Fruit fly (Drosophila melanogaster) whole organism: ENCODE measurements around the gene CG9555.

Experiments used
- CG8478 ChIP-seq: fragments of >200 bp; optimal IDR thresholded peaks from 2 replicates; lab custom pipeline; 2018; ENCODE audit warnings: inconsistent platforms
- Dll ChIP-seq: fragments of >200 bp; optimal IDR thresholded peaks from 2 replicates; lab custom pipeline; 2017
- EcR ChIP-seq, 2 experiments: fragments of >200 bp; optimal IDR thresholded peaks; 2 replicates each; lab custom pipeline; 2017; ENCODE audit warnings: missing biosample characterization in 2 of 2, missing genetic modification characterization in 2 of 2, missing genetic modification reagents in 2 of 2
- pan ChIP-seq: fragments of >200 bp; optimal IDR thresholded peaks from 2 replicates; lab custom pipeline; 2017
- psq ChIP-seq: fragments of >200 bp; optimal IDR thresholded peaks from 2 replicates; lab custom pipeline; 2017
- usp ChIP-seq: fragments of >200 bp; optimal IDR thresholded peaks from 2 replicates; lab custom pipeline; 2017; ENCODE audit warnings: missing biosample characterization, missing genetic modification characterization, mixed read lengths

The CG9555 gene

DNA sequence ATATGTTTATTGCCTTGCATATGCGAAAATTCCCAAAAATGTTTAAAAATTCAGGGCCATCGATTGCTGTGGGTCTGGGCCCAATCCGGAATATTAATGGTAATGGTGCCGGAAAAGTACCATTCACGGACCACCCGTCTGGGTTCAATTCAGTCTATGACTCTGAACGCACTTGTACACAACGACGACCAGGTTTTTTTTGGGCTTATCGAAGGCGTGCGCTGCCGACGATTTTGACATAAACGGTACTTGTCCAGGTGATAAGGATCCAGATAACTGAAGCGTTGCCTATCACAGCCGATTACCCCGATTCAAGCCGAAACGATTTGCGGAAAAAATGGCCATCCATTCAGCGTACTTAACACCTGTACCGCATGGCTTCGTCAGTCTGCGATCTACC lies at the start of gene CG9555:
Gene CG9555, plus strand, starts transcription at position 153 of the 400 bp plus-strand sequence.
- no peak for TF ChIP-seq CG8478 (lab: Kevin White, UChicago)
- TF ChIP-seq EcR (GFP tag; optimal IDR thresholded peaks at IDR 0.05; lab: Kevin White, UChicago), result no peak
- TF ChIP-seq usp (GFP tag; lab: Kevin White, UChicago), result no peak
- no peak for TF ChIP-seq pan (lab: Kevin White, UChicago)

DNA sequence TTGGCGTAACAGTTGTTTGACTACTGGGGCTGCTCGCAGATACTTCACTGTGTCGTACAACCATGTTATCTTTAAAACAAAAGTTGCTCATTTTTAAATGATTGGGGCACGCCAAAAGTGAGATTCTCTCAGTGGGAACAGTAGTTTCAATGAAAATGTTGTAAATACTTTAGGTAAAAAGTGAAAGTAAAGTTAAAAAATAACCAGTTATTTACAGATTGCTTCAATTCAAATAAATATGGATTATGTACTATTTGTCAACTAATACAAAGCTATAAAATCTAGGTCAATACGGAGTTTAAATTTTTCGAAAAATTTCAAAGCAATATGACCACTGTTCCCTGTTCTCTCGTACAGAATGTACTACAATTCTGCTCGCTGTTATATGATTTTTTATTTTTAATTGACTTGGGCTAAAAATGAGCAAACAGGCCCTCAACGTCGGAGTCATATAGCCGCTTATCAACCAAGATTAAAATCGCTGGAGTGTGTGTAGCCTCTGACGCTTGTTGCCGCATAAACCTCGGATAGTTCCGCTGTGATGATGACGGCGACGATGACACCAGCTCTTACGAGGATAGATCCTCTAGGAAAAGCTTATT lies 49.7 kb upstream of the CG9555 start, which contains the start of gene Argl:
Gene Argl, minus strand, starts transcription at position 370 of the 602 bp plus-strand sequence.
- TF ChIP-seq usp (GFP tag; lab: Kevin White, UChicago) (no peak), EcR (GFP tag; optimal IDR thresholded peaks at IDR 0.05; lab: Kevin White, UChicago) (no peak), psq (lab: Kevin White, UChicago) (no peak), CG8478 (lab: Kevin White, UChicago) (no peak), Dll (lab: Kevin White, UChicago) (no peak), pan (lab: Kevin White, UChicago) (no peak)

dm6 chr2L:8943110-8943509 lies 48.4 kb upstream of the CG9555 start, which contains the start of gene CG9515:
Gene CG9515, minus strand, starts transcription at chr2L:8943257.
- TF ChIP-seq CG8478 (lab: Kevin White, UChicago), result no peak
- no peak for TF ChIP-seq EcR (GFP tag; optimal IDR thresholded peaks at IDR 0.05; lab: Kevin White, UChicago)
- no peak for TF ChIP-seq Dll (lab: Kevin White, UChicago)
- no peak for TF ChIP-seq psq (lab: Kevin White, UChicago)
- TF ChIP-seq pan (lab: Kevin White, UChicago), result no peak
- no peak for TF ChIP-seq usp (GFP tag; lab: Kevin White, UChicago)

DNA sequence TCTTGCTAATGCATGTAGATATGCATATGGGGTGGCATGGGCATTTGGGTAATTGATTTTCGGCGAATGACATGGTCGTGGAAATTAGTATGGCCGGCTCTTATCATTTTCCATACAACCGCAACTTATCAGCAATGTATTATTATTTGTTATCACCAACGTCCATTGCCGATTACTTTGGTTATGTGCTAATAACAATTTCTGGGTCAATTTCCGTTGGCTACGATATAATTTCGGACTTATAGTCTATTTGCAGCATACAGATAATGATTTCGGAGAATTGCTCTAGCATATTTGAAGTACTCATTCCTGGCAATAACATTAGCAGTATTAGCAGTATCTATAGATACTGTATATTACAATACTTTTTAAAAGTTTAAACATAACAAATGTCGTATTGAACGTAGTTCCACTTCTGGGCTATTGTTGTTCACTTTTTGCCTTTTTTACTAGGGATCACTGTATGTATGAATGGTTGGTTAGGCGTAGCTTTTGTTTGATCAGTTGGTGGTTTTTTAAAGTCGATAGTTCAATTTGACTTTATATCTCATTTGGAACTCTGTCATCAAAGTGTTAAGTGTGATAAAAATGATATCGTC lies 44.7 kb upstream of the CG9555 start, which contains the start of gene CG46397:
Gene CG46397, plus strand, starts transcription at position 549 of the 599 bp plus-strand sequence.
- TF ChIP-seq Dll (lab: Kevin White, UChicago) (no peak), psq (lab: Kevin White, UChicago) (no peak), CG8478 (lab: Kevin White, UChicago) (no peak), usp (GFP tag; lab: Kevin White, UChicago) (no peak), pan (lab: Kevin White, UChicago) (no peak), EcR (GFP tag; optimal IDR thresholded peaks at IDR 0.05; lab: Kevin White, UChicago) (no peak)

- no peak for TF ChIP-seq EcR (GFP tag; optimal IDR thresholded peaks at IDR 0.05; lab: Kevin White, UChicago)
- TF ChIP-seq CG8478 (lab: Kevin White, UChicago), result no peak
- TF ChIP-seq pan (lab: Kevin White, UChicago), result no peak
Observed at dm6 chr2L:8947989-8948388, 43.5 kb upstream of the CG9555 start.

DNA sequence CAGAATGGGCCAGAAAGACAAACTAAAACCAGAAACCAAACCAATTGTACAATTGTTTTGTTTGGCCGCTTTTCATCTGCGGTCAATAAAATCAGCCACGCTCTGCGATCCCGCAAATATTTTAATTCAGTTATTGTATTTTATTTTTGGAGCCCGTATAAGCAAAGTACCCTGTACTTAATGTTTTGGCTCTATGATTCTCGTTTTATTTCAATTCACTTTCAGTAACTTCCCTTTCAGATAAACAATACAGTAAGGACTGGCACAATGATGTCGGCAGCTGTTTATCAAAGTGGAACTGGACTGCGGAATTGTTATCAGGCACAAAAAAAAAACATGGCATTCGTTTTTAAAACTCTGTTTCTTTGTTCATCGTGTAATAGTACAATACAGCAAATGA lies 42.9 kb upstream of the CG9555 start:
- no peak for TF ChIP-seq pan (lab: Kevin White, UChicago)
- TF ChIP-seq psq (lab: Kevin White, UChicago), result no peak
- TF ChIP-seq usp (GFP tag; lab: Kevin White, UChicago), result no peak
- no peak for TF ChIP-seq Dll (lab: Kevin White, UChicago)
- TF ChIP-seq CG8478 (lab: Kevin White, UChicago), result no peak
- no peak for TF ChIP-seq EcR (GFP tag; optimal IDR thresholded peaks at IDR 0.05; lab: Kevin White, UChicago)

dm6 chr2L:8949919-8950722 lies 41.4 kb upstream of the CG9555 start:
- TF ChIP-seq CG8478 (lab: Kevin White, UChicago) (no peak), usp (GFP tag; lab: Kevin White, UChicago) (no peak), psq (lab: Kevin White, UChicago) (no peak), EcR (GFP tag; optimal IDR thresholded peaks at IDR 0.05; lab: Kevin White, UChicago) (no peak), Dll (lab: Kevin White, UChicago) (no peak), pan (lab: Kevin White, UChicago) (no peak)

DNA sequence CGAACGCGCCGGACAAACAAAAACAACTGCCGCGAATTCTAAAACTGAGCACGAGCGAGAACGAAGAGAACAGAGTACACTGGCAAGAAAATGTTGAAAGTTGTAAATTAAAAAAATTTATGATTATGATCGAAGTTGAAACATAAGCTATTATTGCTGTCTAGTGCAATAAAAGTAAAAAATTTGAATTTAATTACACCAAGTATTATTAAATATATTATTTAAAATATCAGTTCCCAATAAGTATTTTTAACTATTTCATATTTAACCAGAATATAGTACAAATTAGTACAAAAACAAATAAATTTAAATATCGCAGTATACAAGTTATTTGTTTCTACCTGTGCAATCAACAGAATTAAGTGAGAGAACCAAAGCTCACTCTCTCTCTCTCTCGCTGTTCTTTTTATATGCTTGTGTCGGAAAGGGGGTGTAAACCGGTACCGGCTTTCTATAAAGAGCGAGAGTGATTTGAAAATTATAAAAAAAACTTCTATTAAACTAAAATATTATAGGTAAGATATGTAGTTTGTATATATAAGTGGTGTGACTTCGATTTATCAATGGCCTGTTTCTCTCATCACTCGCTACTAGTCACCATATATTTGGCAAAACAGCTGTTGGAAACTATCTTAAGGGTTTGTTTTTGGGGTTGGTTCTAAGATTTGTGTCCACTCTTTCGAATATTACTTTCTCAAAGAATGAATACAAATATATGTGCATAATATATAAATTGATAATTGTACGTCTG lies 40.2 kb upstream of the CG9555 start, which contains the start of gene C1GalTA:
Gene C1GalTA, minus strand, starts transcription at position 33 of the 751 bp plus-strand sequence.
- no peak for TF ChIP-seq usp (GFP tag; lab: Kevin White, UChicago)
- TF ChIP-seq Dll (lab: Kevin White, UChicago), result no peak
- TF ChIP-seq pan (lab: Kevin White, UChicago), result no peak
- TF ChIP-seq EcR (GFP tag; optimal IDR thresholded peaks at IDR 0.05; lab: Kevin White, UChicago), result no peak
- TF ChIP-seq CG8478 (lab: Kevin White, UChicago), result no peak
- TF ChIP-seq psq (lab: Kevin White, UChicago), result no peak

DNA sequence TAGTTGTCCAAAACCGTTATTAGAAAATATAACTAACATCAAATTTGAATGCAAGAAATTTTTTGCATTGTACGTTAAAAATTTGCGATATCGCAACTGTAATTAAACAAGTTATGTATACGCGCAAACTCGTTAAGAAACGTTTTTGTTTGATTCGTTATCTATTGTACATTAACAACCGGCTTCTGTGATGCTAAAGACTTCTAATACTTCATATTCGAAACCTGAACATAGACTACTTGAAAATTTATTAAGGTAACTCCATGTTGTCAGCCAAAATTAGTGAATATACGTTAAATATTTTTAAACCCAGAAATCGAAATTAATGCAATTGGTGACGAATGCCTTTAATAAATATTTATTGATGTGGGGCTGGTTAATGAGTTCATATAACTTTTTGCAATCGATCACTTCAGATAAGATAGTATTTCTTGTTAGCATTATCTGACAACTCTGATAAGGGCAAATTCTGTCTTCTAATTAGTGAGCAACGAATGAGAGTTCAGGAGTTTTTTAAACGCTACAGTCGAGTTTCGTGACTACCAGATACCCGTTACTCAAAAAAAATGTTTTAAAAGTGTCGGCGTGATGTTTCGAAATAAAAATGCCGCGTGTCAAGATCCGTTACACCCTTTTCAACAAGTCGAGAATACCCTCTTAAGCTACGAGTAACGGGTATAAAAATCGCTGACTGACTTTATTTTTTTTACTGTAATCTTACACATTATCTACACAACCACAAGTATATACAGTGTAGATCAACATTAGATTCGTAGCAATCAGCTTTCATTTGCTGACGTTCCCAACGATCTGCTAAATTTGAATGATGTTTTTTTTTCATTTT lies 39.1 kb upstream of the CG9555 start:
- TF ChIP-seq psq (lab: Kevin White, UChicago), result no peak
- peak; percentile 71 for TF ChIP-seq pan (lab: Kevin White, UChicago)
